Worm (Caenorhabditis elegans) whole organism, L3 larva: Measurements from ENCODE around the gene F28H6.8.
A peak's percentile ranks its signal among the peaks of the same experiment; 100 is the strongest.

Source experiments
- R02D3.7 ChIP-seq: fragments of 150-350 bp; optimal IDR thresholded peaks from 2 replicates; lab custom pipeline; 2014; ENCODE audit warnings: missing biosample characterization, missing genetic modification characterization
- ZK546.5 ChIP-seq: sonication (generic microtip); optimal IDR thresholded peaks from 2 replicates; lab custom pipeline; 2017; ENCODE audit warnings: missing biosample characterization, missing genetic modification characterization
- aly-2 ChIP-seq: fragments of 150-350 bp; optimal IDR thresholded peaks from 2 replicates; lab custom pipeline; 2014; ENCODE audit warnings: missing biosample characterization, missing genetic modification characterization
- ama-1 ChIP-seq: fragments of 150-350 bp; optimal IDR thresholded peaks from 2 replicates; lab custom pipeline; 2018
- ceh-16 ChIP-seq: sonication (generic microtip); optimal IDR thresholded peaks from 2 replicates; lab custom pipeline; 2017; ENCODE audit warnings: missing biosample characterization, missing genetic modification characterization
- ceh-28 ChIP-seq: fragments of 150-350 bp; optimal IDR thresholded peaks from 2 replicates; lab custom pipeline; 2014; ENCODE audit warnings: missing biosample characterization, missing genetic modification reagents, missing genetic modification characterization
- ceh-82 ChIP-seq: fragments of 150-350 bp; optimal IDR thresholded peaks from 2 replicates; lab custom pipeline; 2014; ENCODE audit warnings: missing biosample characterization, missing genetic modification characterization
- ceh-9 ChIP-seq: sonication (generic microtip); optimal IDR thresholded peaks from 2 replicates; lab custom pipeline; 2018; ENCODE audit warnings: missing biosample characterization, missing genetic modification characterization
- daf-12 ChIP-seq: fragments of 150-350 bp; optimal IDR thresholded peaks from 2 replicates; lab custom pipeline; 2014; ENCODE audit warnings: missing biosample characterization, missing genetic modification reagents, missing genetic modification characterization
- egl-27 ChIP-seq: sonication (generic microtip); optimal IDR thresholded peaks from 4 replicates; lab custom pipeline; 2017; ENCODE audit warnings: missing biosample characterization, missing genetic modification reagents, missing genetic modification characterization
- egl-5 ChIP-seq: fragments of 150-350 bp; optimal IDR thresholded peaks from 2 replicates; lab custom pipeline; 2017; ENCODE audit warnings: missing biosample characterization, missing genetic modification reagents, missing genetic modification characterization, inconsistent platforms
- elt-1 ChIP-seq: fragments of 150-350 bp; optimal IDR thresholded peaks from 2 replicates; lab custom pipeline; 2014; ENCODE audit warnings: missing biosample characterization, missing genetic modification characterization
- elt-2 ChIP-seq: sonication (generic microtip); optimal IDR thresholded peaks from 2 replicates; lab custom pipeline; 2016; ENCODE audit warnings: missing genetic modification reagents, mild to moderate bottlenecking, missing genetic modification characterization, missing compliant biosample characterization
- elt-3 ChIP-seq, 3 experiments: fragments of 150-350 bp in 1 of 3; sonication (generic microtip) in 2 of 3; optimal IDR thresholded peaks; 2 replicates in 2 of 3; 4 replicates in 1 of 3; lab custom pipeline; 2014 to 2017; ENCODE audit warnings: missing biosample characterization in 3 of 3, missing genetic modification characterization in 3 of 3
- eor-1 ChIP-seq, 2 experiments: fragments of 150-350 bp; optimal IDR thresholded peaks; 2 replicates each; lab custom pipeline; 2014 to 2018; ENCODE audit warnings: missing biosample characterization in 2 of 2, missing genetic modification characterization in 2 of 2
- fkh-10 ChIP-seq: sonication (generic microtip); optimal IDR thresholded peaks from 2 replicates; lab custom pipeline; 2017; ENCODE audit warnings: missing biosample characterization, missing genetic modification reagents, missing genetic modification characterization
- fkh-2 ChIP-seq: fragments of 150-350 bp; optimal IDR thresholded peaks from 2 replicates; lab custom pipeline; 2014; ENCODE audit warnings: missing biosample characterization, missing genetic modification reagents, missing genetic modification characterization
- fos-1 ChIP-seq: fragments of 150-350 bp; optimal IDR thresholded peaks from 2 replicates; lab custom pipeline; 2014; ENCODE audit warnings: missing biosample characterization, missing genetic modification characterization
- hmg-11 ChIP-seq: sonication (generic microtip); optimal IDR thresholded peaks from 2 replicates; lab custom pipeline; 2016; ENCODE audit warnings: missing genetic modification characterization, missing compliant biosample characterization
- jun-1 ChIP-seq: fragments of 150-350 bp; optimal IDR thresholded peaks from 2 replicates; lab custom pipeline; 2014; ENCODE audit warnings: missing biosample characterization, missing genetic modification reagents, missing genetic modification characterization
- lin-15B ChIP-seq: fragments of 150-350 bp; optimal IDR thresholded peaks from 2 replicates; lab custom pipeline; 2014; ENCODE audit warnings: missing biosample characterization, missing genetic modification characterization
- lin-39 ChIP-seq: fragments of 150-350 bp; optimal IDR thresholded peaks from 2 replicates; lab custom pipeline; 2018; ENCODE audit warnings: missing biosample characterization, missing genetic modification reagents, missing genetic modification characterization
- lsy-12 ChIP-seq: sonication (generic microtip); optimal IDR thresholded peaks from 2 replicates; lab custom pipeline; 2016; ENCODE audit warnings: mild to moderate bottlenecking, missing genetic modification characterization, missing compliant biosample characterization
- mdl-1 ChIP-seq: fragments of 150-350 bp; optimal IDR thresholded peaks from 2 replicates; lab custom pipeline; 2014; ENCODE audit warnings: missing biosample characterization, missing genetic modification characterization
- mml-1 ChIP-seq: fragments of 150-350 bp; sonication (generic microtip); optimal IDR thresholded peaks from 3 replicates; lab custom pipeline; 2014; ENCODE audit warnings: missing biosample characterization, missing genetic modification characterization
- nfya-1 ChIP-seq: sonication (generic microtip); optimal IDR thresholded peaks from 2 replicates; lab custom pipeline; 2017; ENCODE audit warnings: missing genetic modification characterization, mild to moderate bottlenecking, missing compliant biosample characterization, antibody characterized with exemption, moderate library complexity; ENCODE audit not compliant: insufficient read depth
- nhr-11 ChIP-seq: fragments of 150-350 bp; optimal IDR thresholded peaks from 2 replicates; lab custom pipeline; 2014; ENCODE audit warnings: missing biosample characterization, missing genetic modification characterization
- nhr-12 ChIP-seq: fragments of 150-350 bp; optimal IDR thresholded peaks from 2 replicates; lab custom pipeline; 2014; ENCODE audit warnings: missing biosample characterization, missing genetic modification characterization
- nhr-23 ChIP-seq: fragments of 150-350 bp; optimal IDR thresholded peaks from 2 replicates; lab custom pipeline; 2014; ENCODE audit warnings: missing biosample characterization, missing genetic modification reagents, missing genetic modification characterization
- nhr-237 ChIP-seq: fragments of 150-350 bp; optimal IDR thresholded peaks from 2 replicates; lab custom pipeline; 2014; ENCODE audit warnings: missing biosample characterization, missing genetic modification characterization
- nhr-25 ChIP-seq: sonication (generic microtip); optimal IDR thresholded peaks from 2 replicates; lab custom pipeline; 2017; ENCODE audit warnings: missing biosample characterization, missing genetic modification characterization
- nhr-28 ChIP-seq: fragments of 150-350 bp; optimal IDR thresholded peaks from 2 replicates; lab custom pipeline; 2014; ENCODE audit warnings: missing biosample characterization, missing genetic modification characterization
- nhr-43 ChIP-seq: sonication (generic microtip); optimal IDR thresholded peaks from 2 replicates; lab custom pipeline; 2016; ENCODE audit warnings: mild to moderate bottlenecking, missing genetic modification characterization, missing compliant biosample characterization; ENCODE audit not compliant: poor library complexity, severe bottlenecking
- nhr-67 ChIP-seq: fragments of 150-350 bp; optimal IDR thresholded peaks from 2 replicates; lab custom pipeline; 2014; ENCODE audit warnings: missing biosample characterization, missing genetic modification characterization
- nhr-76 ChIP-seq: fragments of 150-350 bp; sonication (generic microtip); optimal IDR thresholded peaks from 5 replicates; lab custom pipeline; 2014; ENCODE audit warnings: missing biosample characterization, missing genetic modification characterization
- nhr-77 ChIP-seq: fragments of 150-350 bp; optimal IDR thresholded peaks from 2 replicates; lab custom pipeline; 2014; ENCODE audit warnings: missing biosample characterization, missing genetic modification characterization
- pha-4 ChIP-seq: fragments of 150-350 bp; optimal IDR thresholded peaks from 2 replicates; lab custom pipeline; 2014; ENCODE audit warnings: missing biosample characterization, missing genetic modification reagents, missing genetic modification characterization
- pqm-1 ChIP-seq: fragments of 150-350 bp; optimal IDR thresholded peaks from 2 replicates; lab custom pipeline; 2017; ENCODE audit warnings: missing biosample characterization, missing genetic modification characterization, inconsistent platforms
- sea-2 ChIP-seq: fragments of 150-350 bp; sonication (generic microtip); optimal IDR thresholded peaks from 4 replicates; lab custom pipeline; 2014; ENCODE audit warnings: missing biosample characterization, missing genetic modification reagents, missing genetic modification characterization
- skn-1 ChIP-seq: fragments of 150-350 bp; optimal IDR thresholded peaks from 2 replicates; lab custom pipeline; 2014; ENCODE audit warnings: missing biosample characterization, missing genetic modification characterization
- snpc-4 ChIP-seq: fragments of 150-350 bp; optimal IDR thresholded peaks from 2 replicates; lab custom pipeline; 2014; ENCODE audit warnings: missing biosample characterization, missing genetic modification characterization
- tbx-2 ChIP-seq: sonication (generic microtip); optimal IDR thresholded peaks from 2 replicates; lab custom pipeline; 2016; ENCODE audit warnings: mild to moderate bottlenecking, missing genetic modification characterization, missing compliant biosample characterization
- unc-39 ChIP-seq: sonication (generic microtip); optimal IDR thresholded peaks from 4 replicates; lab custom pipeline; 2017; ENCODE audit warnings: missing biosample characterization, missing genetic modification characterization
- unc-62 ChIP-seq: fragments of 150-350 bp; sonication (generic microtip); optimal IDR thresholded peaks from 4 replicates; lab custom pipeline; 2014; ENCODE audit warnings: missing biosample characterization, missing genetic modification reagents, missing genetic modification characterization
- zag-1 ChIP-seq: fragments of 150-350 bp; optimal IDR thresholded peaks from 2 replicates; lab custom pipeline; 2014; ENCODE audit warnings: missing biosample characterization, missing genetic modification characterization
- ztf-11 ChIP-seq: fragments of 150-350 bp; optimal IDR thresholded peaks from 2 replicates; lab custom pipeline; 2014; ENCODE audit warnings: missing biosample characterization, missing genetic modification characterization
- ztf-4 ChIP-seq: fragments of 150-350 bp; optimal IDR thresholded peaks from 2 replicates; lab custom pipeline; 2014; ENCODE audit warnings: missing biosample characterization, missing genetic modification characterization

F28H6.8 gene

ce11 chrX:14175740-14176139 lies 41.6 kb upstream of the F28H6.8 start, which contains the start of gene C37E2.2:
C37E2.2 (plus strand) TSS chrX:14176040.
- TF ChIP-seq zag-1 (no peak), ama-1 (lab: Kevin White, UChicago) (no peak), mml-1 (tag; lab: Kevin White, UChicago) (no peak), sea-2 (GFP tag; lab: Kevin White, UChicago) (no peak), nhr-77 (no peak), ZK546.5 (tag; lab: Kevin White, UChicago) (no peak), hmg-11 (no peak), ceh-16 (tag; lab: Kevin White, UChicago) (no peak), ceh-28 (tag; lab: Kevin White, UChicago) (no peak), pqm-1 (no peak), snpc-4 (tag; lab: Kevin White, UChicago) (no peak), elt-3 (tag; optimal IDR thresholded peaks at IDR 0.05; lab: Kevin White, UChicago) (no peak), nhr-67 (tag; lab: Kevin White, UChicago) (no peak), nhr-76 (no peak), fos-1 (no peak), pha-4 (tag; lab: Kevin White, UChicago) (no peak), ztf-11 (tag; lab: Kevin White, UChicago) (no peak)

- TF ChIP-seq nhr-28 (tag; lab: Kevin White, UChicago) (no peak), egl-5 (tag; lab: Kevin White, UChicago) (peak; percentile 11), nhr-67 (tag; lab: Kevin White, UChicago) (no peak), fkh-10 (peak; percentile 8), unc-62 (GFP tag; lab: Kevin White, UChicago) (no peak), fkh-2 (tag; lab: Kevin White, UChicago) (no peak), skn-1 (tag; lab: Kevin White, UChicago) (no peak), eor-1 (tag; optimal IDR thresholded peaks at IDR 0.05; lab: Kevin White, UChicago) (no peak), nhr-43 (tag; lab: Kevin White, UChicago) (no peak), lin-15B (peak; percentile 80), mdl-1 (tag; lab: Kevin White, UChicago) (no peak), unc-39 (tag; lab: Kevin White, UChicago) (no peak), nhr-23 (tag; lab: Kevin White, UChicago) (peak; percentile 34), ceh-82 (tag; lab: Kevin White, UChicago) (no peak), jun-1 (tag; lab: Kevin White, UChicago) (peak; percentile 50), nfya-1 (tag; lab: Kevin White, UChicago) (peak; percentile 80), daf-12 (tag; lab: Kevin White, UChicago) (no peak), nhr-12 (no peak), nhr-77 (no peak), aly-2 (tag; lab: Kevin White, UChicago) (no peak), mml-1 (tag; lab: Kevin White, UChicago) (no peak), snpc-4 (tag; lab: Kevin White, UChicago) (peak; percentile 55), elt-2 (tag; lab: Kevin White, UChicago) (peak; percentile 38), sea-2 (GFP tag; lab: Kevin White, UChicago) (no peak), ztf-11 (tag; lab: Kevin White, UChicago) (no peak), nhr-25 (tag; lab: Kevin White, UChicago) (peak; percentile 78), egl-27 (tag; lab: Kevin White, UChicago) (no peak), ceh-16 (tag; lab: Kevin White, UChicago) (no peak), R02D3.7 (tag; lab: Kevin White, UChicago) (peak; percentile 8), pha-4 (tag; lab: Kevin White, UChicago) (peak; percentile 82), lsy-12 (no peak), zag-1 (no peak), ZK546.5 (tag; lab: Kevin White, UChicago) (no peak), ceh-9 (tag; lab: Kevin White, UChicago) (no peak), ceh-28 (tag; lab: Kevin White, UChicago) (peak; percentile 88), elt-1 (tag; lab: Kevin White, UChicago) (no peak), fos-1 (no peak), tbx-2 (tag; lab: Kevin White, UChicago) (peak; percentile 21), ama-1 (lab: Kevin White, UChicago) (peak; percentile 11), nhr-76 (no peak), elt-3 (tag; optimal IDR thresholded peaks at IDR 0.05; lab: Kevin White, UChicago) (no peak), lin-39 (tag; lab: Kevin White, UChicago) (peak; percentile 85), pqm-1 (peak; percentile 9), nhr-237 (tag; lab: Kevin White, UChicago) (no peak), nhr-11 (no peak), hmg-11 (peak; percentile 53), ztf-4 (tag; lab: Kevin White, UChicago) (no peak)
Observed at ce11 chrX:14173850-14174249, 39.7 kb upstream of the F28H6.8 start, which contains the start of gene idhb-1. idhb-1 (minus strand) TSS chrX:14174063.
